Worm (Caenorhabditis elegans) whole organism, L3 larva: ENCODE results near the gene bmy-1.
A peak's percentile ranks its signal among the peaks of the same experiment; 100 is the strongest.

Experiments used
- aly-2 ChIP-seq: fragments of 150-350 bp; optimal IDR thresholded peaks from 2 replicates; lab custom pipeline; 2014; ENCODE audit warnings: missing biosample characterization, missing genetic modification characterization
- ama-1 ChIP-seq: fragments of 150-350 bp; optimal IDR thresholded peaks from 2 replicates; lab custom pipeline; 2018
- ceh-16 ChIP-seq: sonication (generic microtip); optimal IDR thresholded peaks from 2 replicates; lab custom pipeline; 2017; ENCODE audit warnings: missing biosample characterization, missing genetic modification characterization
- ceh-28 ChIP-seq: fragments of 150-350 bp; optimal IDR thresholded peaks from 2 replicates; lab custom pipeline; 2014; ENCODE audit warnings: missing biosample characterization, missing genetic modification reagents, missing genetic modification characterization
- egl-5 ChIP-seq: fragments of 150-350 bp; optimal IDR thresholded peaks from 2 replicates; lab custom pipeline; 2017; ENCODE audit warnings: missing biosample characterization, missing genetic modification reagents, missing genetic modification characterization, inconsistent platforms
- elt-2 ChIP-seq: sonication (generic microtip); optimal IDR thresholded peaks from 2 replicates; lab custom pipeline; 2016; ENCODE audit warnings: missing genetic modification reagents, mild to moderate bottlenecking, missing genetic modification characterization, missing compliant biosample characterization
- eor-1 ChIP-seq, 2 experiments: fragments of 150-350 bp; optimal IDR thresholded peaks; 2 replicates each; lab custom pipeline; 2014 to 2018; ENCODE audit warnings: missing biosample characterization in 2 of 2, missing genetic modification characterization in 2 of 2
- fkh-10 ChIP-seq: sonication (generic microtip); optimal IDR thresholded peaks from 2 replicates; lab custom pipeline; 2017; ENCODE audit warnings: missing biosample characterization, missing genetic modification reagents, missing genetic modification characterization
- hmg-11 ChIP-seq: sonication (generic microtip); optimal IDR thresholded peaks from 2 replicates; lab custom pipeline; 2016; ENCODE audit warnings: missing genetic modification characterization, missing compliant biosample characterization
- jun-1 ChIP-seq: fragments of 150-350 bp; optimal IDR thresholded peaks from 2 replicates; lab custom pipeline; 2014; ENCODE audit warnings: missing biosample characterization, missing genetic modification reagents, missing genetic modification characterization
- lin-39 ChIP-seq: fragments of 150-350 bp; optimal IDR thresholded peaks from 2 replicates; lab custom pipeline; 2018; ENCODE audit warnings: missing biosample characterization, missing genetic modification reagents, missing genetic modification characterization
- lsy-12 ChIP-seq: sonication (generic microtip); optimal IDR thresholded peaks from 2 replicates; lab custom pipeline; 2016; ENCODE audit warnings: mild to moderate bottlenecking, missing genetic modification characterization, missing compliant biosample characterization
- mdl-1 ChIP-seq: fragments of 150-350 bp; optimal IDR thresholded peaks from 2 replicates; lab custom pipeline; 2014; ENCODE audit warnings: missing biosample characterization, missing genetic modification characterization
- mml-1 ChIP-seq: fragments of 150-350 bp; sonication (generic microtip); optimal IDR thresholded peaks from 3 replicates; lab custom pipeline; 2014; ENCODE audit warnings: missing biosample characterization, missing genetic modification characterization
- nfya-1 ChIP-seq: sonication (generic microtip); optimal IDR thresholded peaks from 2 replicates; lab custom pipeline; 2017; ENCODE audit warnings: missing genetic modification characterization, mild to moderate bottlenecking, missing compliant biosample characterization, antibody characterized with exemption, moderate library complexity; ENCODE audit not compliant: insufficient read depth
- nhr-11 ChIP-seq: fragments of 150-350 bp; optimal IDR thresholded peaks from 2 replicates; lab custom pipeline; 2014; ENCODE audit warnings: missing biosample characterization, missing genetic modification characterization
- nhr-12 ChIP-seq: fragments of 150-350 bp; optimal IDR thresholded peaks from 2 replicates; lab custom pipeline; 2014; ENCODE audit warnings: missing biosample characterization, missing genetic modification characterization
- nhr-23 ChIP-seq: fragments of 150-350 bp; optimal IDR thresholded peaks from 2 replicates; lab custom pipeline; 2014; ENCODE audit warnings: missing biosample characterization, missing genetic modification reagents, missing genetic modification characterization
- nhr-237 ChIP-seq: fragments of 150-350 bp; optimal IDR thresholded peaks from 2 replicates; lab custom pipeline; 2014; ENCODE audit warnings: missing biosample characterization, missing genetic modification characterization
- nhr-25 ChIP-seq: sonication (generic microtip); optimal IDR thresholded peaks from 2 replicates; lab custom pipeline; 2017; ENCODE audit warnings: missing biosample characterization, missing genetic modification characterization
- nhr-28 ChIP-seq: fragments of 150-350 bp; optimal IDR thresholded peaks from 2 replicates; lab custom pipeline; 2014; ENCODE audit warnings: missing biosample characterization, missing genetic modification characterization
- nhr-43 ChIP-seq: sonication (generic microtip); optimal IDR thresholded peaks from 2 replicates; lab custom pipeline; 2016; ENCODE audit warnings: mild to moderate bottlenecking, missing genetic modification characterization, missing compliant biosample characterization; ENCODE audit not compliant: poor library complexity, severe bottlenecking
- nhr-77 ChIP-seq: fragments of 150-350 bp; optimal IDR thresholded peaks from 2 replicates; lab custom pipeline; 2014; ENCODE audit warnings: missing biosample characterization, missing genetic modification characterization
- pha-4 ChIP-seq: fragments of 150-350 bp; optimal IDR thresholded peaks from 2 replicates; lab custom pipeline; 2014; ENCODE audit warnings: missing biosample characterization, missing genetic modification reagents, missing genetic modification characterization
- pqm-1 ChIP-seq: fragments of 150-350 bp; optimal IDR thresholded peaks from 2 replicates; lab custom pipeline; 2017; ENCODE audit warnings: missing biosample characterization, missing genetic modification characterization, inconsistent platforms
- unc-39 ChIP-seq: sonication (generic microtip); optimal IDR thresholded peaks from 4 replicates; lab custom pipeline; 2017; ENCODE audit warnings: missing biosample characterization, missing genetic modification characterization
- unc-62 ChIP-seq: fragments of 150-350 bp; sonication (generic microtip); optimal IDR thresholded peaks from 4 replicates; lab custom pipeline; 2014; ENCODE audit warnings: missing biosample characterization, missing genetic modification reagents, missing genetic modification characterization
- zag-1 ChIP-seq: fragments of 150-350 bp; optimal IDR thresholded peaks from 2 replicates; lab custom pipeline; 2014; ENCODE audit warnings: missing biosample characterization, missing genetic modification characterization
- ztf-4 ChIP-seq: fragments of 150-350 bp; optimal IDR thresholded peaks from 2 replicates; lab custom pipeline; 2014; ENCODE audit warnings: missing biosample characterization, missing genetic modification characterization

The bmy-1 gene

ce11 chrII:5308961-5309360 is 49.5 kb upstream of the bmy-1 start:
- TF ChIP-seq jun-1 (tag; lab: Kevin White, UChicago) = no peak
- no peak for TF ChIP-seq mdl-1 (tag; lab: Kevin White, UChicago)
- no peak for TF ChIP-seq nhr-237 (tag; lab: Kevin White, UChicago)
- peak; percentile 25 for TF ChIP-seq lin-39 (tag; lab: Kevin White, UChicago)
- no peak for TF ChIP-seq nhr-11 (tag; lab: Kevin White, UChicago)
- no peak for TF ChIP-seq nhr-77 (tag; lab: Kevin White, UChicago)
- no peak for TF ChIP-seq unc-39
- TF ChIP-seq nfya-1 (tag; lab: Kevin White, UChicago) = peak; percentile 48
- TF ChIP-seq egl-5 = no peak
- TF ChIP-seq unc-62 (GFP tag; lab: Kevin White, UChicago) = no peak

- TF ChIP-seq zag-1 (tag; lab: Kevin White, UChicago) = no peak
- no peak for TF ChIP-seq lin-39 (tag; lab: Kevin White, UChicago)
- peak; percentile 11 for TF ChIP-seq unc-62 (GFP tag; lab: Kevin White, UChicago)
- TF ChIP-seq egl-5 = no peak
Observed at ce11 chrII:5309720-5310119, 48.8 kb upstream of the bmy-1 start.

DNA sequence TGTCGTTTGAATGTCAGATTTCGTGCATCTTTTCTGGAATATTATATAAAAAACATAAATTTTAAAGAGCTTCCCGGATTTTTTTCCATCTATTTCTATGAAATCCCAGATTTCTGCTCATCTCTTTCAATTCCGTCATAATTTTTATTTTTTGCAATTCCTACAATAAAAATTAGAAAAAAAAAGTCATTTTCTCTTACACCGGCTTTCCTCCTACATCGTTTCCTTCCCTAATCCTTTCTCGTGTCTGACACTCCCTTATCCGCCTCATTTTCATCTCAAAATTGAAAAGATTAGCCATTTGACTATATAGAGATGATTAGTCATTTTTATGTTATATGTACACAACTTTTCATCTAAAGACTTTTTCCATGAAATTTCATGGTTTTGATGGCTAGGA is 47.7 kb upstream of the bmy-1 start:
- TF ChIP-seq ceh-16 = no peak
- no peak for TF ChIP-seq nhr-23 (tag; lab: Kevin White, UChicago)
- no peak for TF ChIP-seq pqm-1 (tag; lab: Kevin White, UChicago)
- no peak for TF ChIP-seq unc-62 (GFP tag; lab: Kevin White, UChicago)
- no peak for TF ChIP-seq nhr-237 (tag; lab: Kevin White, UChicago)
- TF ChIP-seq ama-1 (lab: Kevin White, UChicago) = no peak
- no peak for TF ChIP-seq ztf-4 (tag; lab: Kevin White, UChicago)
- no peak for TF ChIP-seq ceh-28 (tag; lab: Kevin White, UChicago)
- TF ChIP-seq zag-1 (tag; lab: Kevin White, UChicago) = no peak
- no peak for TF ChIP-seq elt-2 (tag; lab: Kevin White, UChicago)
- TF ChIP-seq lin-39 (tag; lab: Kevin White, UChicago) = no peak
- no peak for TF ChIP-seq nhr-12 (tag; lab: Kevin White, UChicago)
- TF ChIP-seq fkh-10 (GFP tag; lab: Kevin White, UChicago) = no peak
- no peak for TF ChIP-seq jun-1 (tag; lab: Kevin White, UChicago)
- TF ChIP-seq mml-1 (tag; lab: Kevin White, UChicago) = no peak
- TF ChIP-seq nhr-28 (tag; lab: Kevin White, UChicago) = no peak
- no peak for TF ChIP-seq pha-4 (tag; lab: Kevin White, UChicago)
- TF ChIP-seq nhr-43 (tag; lab: Kevin White, UChicago) = no peak

- no peak for TF ChIP-seq nhr-237 (tag; lab: Kevin White, UChicago)
- no peak for TF ChIP-seq eor-1 (tag; optimal IDR thresholded peaks at IDR 0.05; lab: Kevin White, UChicago)
- no peak for TF ChIP-seq zag-1 (tag; lab: Kevin White, UChicago)
Observed at ce11 chrII:5311746-5312145, 46.7 kb upstream of the bmy-1 start, which contains the start of gene gcy-12. Gene gcy-12, plus strand, starts transcription at chrII:5312046.

DNA sequence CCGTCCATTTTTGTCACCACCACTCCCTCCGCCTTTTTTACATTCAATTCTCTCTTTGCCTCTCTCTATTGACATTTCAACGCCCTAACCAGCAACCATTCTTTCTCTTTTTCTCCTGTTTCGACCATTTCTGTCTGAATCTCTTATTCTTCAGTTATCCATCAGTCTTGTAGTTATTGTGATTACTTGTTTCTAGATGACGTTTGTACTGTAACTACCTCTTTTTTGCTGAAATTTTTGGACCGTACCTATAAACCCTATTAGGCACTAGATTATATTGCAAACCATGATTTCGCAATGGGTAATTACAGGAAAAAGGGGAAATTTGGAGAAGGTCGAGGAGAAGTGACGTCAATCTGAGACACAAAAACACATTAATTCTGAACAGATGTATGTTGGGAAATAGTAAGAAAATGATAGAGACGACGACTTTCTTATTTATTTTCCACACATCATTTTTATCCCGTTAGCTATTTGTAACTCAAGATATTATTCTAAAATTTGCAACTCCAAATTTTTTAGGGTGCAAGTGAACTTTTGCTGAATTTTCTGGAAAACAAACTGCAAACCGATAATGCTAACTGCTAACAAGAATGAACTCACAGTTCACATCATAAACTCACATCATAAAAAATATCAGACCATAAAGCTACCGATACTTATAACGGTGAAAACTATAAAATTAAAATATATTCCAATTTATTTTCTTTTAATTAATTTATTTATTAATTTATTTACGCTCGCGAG is 38.1 kb upstream of the bmy-1 start:
- TF ChIP-seq nhr-11 (tag; lab: Kevin White, UChicago) (no peak), nhr-12 (tag; lab: Kevin White, UChicago) (no peak), egl-5 (peak; percentile 2), elt-2 (tag; lab: Kevin White, UChicago) (peak; percentile 59), fkh-10 (GFP tag; lab: Kevin White, UChicago) (no peak), nhr-23 (tag; lab: Kevin White, UChicago) (peak; percentile 36), hmg-11 (peak; percentile 9), pha-4 (tag; lab: Kevin White, UChicago) (peak; percentile 99), ceh-28 (tag; lab: Kevin White, UChicago) (peak; percentile 45), lsy-12 (tag; lab: Kevin White, UChicago) (no peak), nhr-77 (tag; lab: Kevin White, UChicago) (peak; percentile 66), pqm-1 (tag; lab: Kevin White, UChicago) (peak; percentile 65), nhr-25 (tag; lab: Kevin White, UChicago) (peak; percentile 57), aly-2 (no peak), ama-1 (lab: Kevin White, UChicago) (no peak), nhr-43 (tag; lab: Kevin White, UChicago) (no peak), lin-39 (tag; lab: Kevin White, UChicago) (no peak)
